Worm (Caenorhabditis elegans) whole organism, L4 larva: Measurements from ENCODE around the gene C05G5.7.

Experiments
- ZK337.2 ChIP-seq: fragments of 200-800 bp; sonication (Bioruptor generic); IDR thresholded peaks from 2 replicates; pipeline ENCODE4 v1.3.6; 2022; ENCODE audit warnings: missing genetic modification reagents, missing genetic modification characterization, missing compliant biosample characterization
- mep-1 ChIP-seq: fragments of 150-350 bp; sonication (generic microtip); optimal IDR thresholded peaks from 3 replicates; lab custom pipeline; 2014; ENCODE audit warnings: missing biosample characterization, missing genetic modification characterization
- nhr-111 ChIP-seq: fragments of 200-800 bp; sonication (Bioruptor generic); optimal IDR thresholded peaks from 2 replicates; lab custom pipeline; 2018; ENCODE audit warnings: mild to moderate bottlenecking, missing genetic modification characterization, missing compliant biosample characterization
- nhr-237 ChIP-seq: sonication (generic microtip); optimal IDR thresholded peaks from 2 replicates; lab custom pipeline; 2017; ENCODE audit warnings: missing biosample characterization, missing genetic modification characterization
- sdz-12 ChIP-seq: fragments of 200-800 bp; sonication (Bioruptor generic); optimal IDR thresholded peaks from 2 replicates; lab custom pipeline; 2018; ENCODE audit warnings: mild to moderate bottlenecking, missing genetic modification characterization, missing compliant biosample characterization
- unc-62 ChIP-seq, 3 experiments: fragments of 150-350 bp in 1 of 3; sonication (generic microtip); optimal IDR thresholded peaks in 2 of 3; peaks in 1 of 3; 1 replicate in 1 of 3; 2 replicates in 2 of 3; lab custom pipeline; 2014 to 2017; ENCODE audit warnings: missing biosample characterization in 3 of 3, missing genetic modification characterization in 3 of 3, missing genetic modification reagents in 3 of 3, missing genotype in 1 of 3

ce11 chrX:14709591-14709990 is 34.0 kb downstream of the C05G5.7 start:
- TF ChIP-seq ZK337.2 (GFP tag; lab: Robert Waterston, UW) (no peak), nhr-111 (GFP tag; lab: Kevin White, UChicago) (no peak), unc-62 (GFP tag; optimal IDR thresholded peaks at IDR 0.05 in 1 of 2; lab: Kevin White, UChicago) (no peak), unc-62 (tag; optimal IDR thresholded peaks at IDR 0.05; lab: Kevin White, UChicago) (no peak), sdz-12 (GFP tag; lab: Kevin White, UChicago) (no peak), nhr-237 (tag; lab: Kevin White, UChicago) (no peak), mep-1 (tag; lab: Kevin White, UChicago) (no peak)
